Worm (Caenorhabditis elegans) whole organism, L3 larva: ENCODE measurements around the gene F54D1.6.

Source experiments
- R02D3.7 ChIP-seq: fragments of 150-350 bp; optimal IDR thresholded peaks from 2 replicates; lab custom pipeline; 2014; ENCODE audit warnings: missing biosample characterization, missing genetic modification characterization
- ZK546.5 ChIP-seq: sonication (generic microtip); optimal IDR thresholded peaks from 2 replicates; lab custom pipeline; 2017; ENCODE audit warnings: missing biosample characterization, missing genetic modification characterization
- aly-2 ChIP-seq: fragments of 150-350 bp; optimal IDR thresholded peaks from 2 replicates; lab custom pipeline; 2014; ENCODE audit warnings: missing biosample characterization, missing genetic modification characterization
- elt-3 ChIP-seq, 3 experiments: fragments of 150-350 bp in 1 of 3; sonication (generic microtip) in 2 of 3; optimal IDR thresholded peaks; 2 replicates in 2 of 3; 4 replicates in 1 of 3; lab custom pipeline; 2014 to 2017; ENCODE audit warnings: missing biosample characterization in 3 of 3, missing genetic modification characterization in 3 of 3
- fos-1 ChIP-seq: fragments of 150-350 bp; optimal IDR thresholded peaks from 2 replicates; lab custom pipeline; 2014; ENCODE audit warnings: missing biosample characterization, missing genetic modification characterization
- lsy-12 ChIP-seq: sonication (generic microtip); optimal IDR thresholded peaks from 2 replicates; lab custom pipeline; 2016; ENCODE audit warnings: mild to moderate bottlenecking, missing genetic modification characterization, missing compliant biosample characterization
- nhr-12 ChIP-seq: fragments of 150-350 bp; optimal IDR thresholded peaks from 2 replicates; lab custom pipeline; 2014; ENCODE audit warnings: missing biosample characterization, missing genetic modification characterization
- nhr-28 ChIP-seq: fragments of 150-350 bp; optimal IDR thresholded peaks from 2 replicates; lab custom pipeline; 2014; ENCODE audit warnings: missing biosample characterization, missing genetic modification characterization
- pha-4 ChIP-seq: fragments of 150-350 bp; optimal IDR thresholded peaks from 2 replicates; lab custom pipeline; 2014; ENCODE audit warnings: missing biosample characterization, missing genetic modification reagents, missing genetic modification characterization
- pqm-1 ChIP-seq: fragments of 150-350 bp; optimal IDR thresholded peaks from 2 replicates; lab custom pipeline; 2017; ENCODE audit warnings: missing biosample characterization, missing genetic modification characterization, inconsistent platforms
- skn-1 ChIP-seq: fragments of 150-350 bp; optimal IDR thresholded peaks from 2 replicates; lab custom pipeline; 2014; ENCODE audit warnings: missing biosample characterization, missing genetic modification characterization
- ztf-4 ChIP-seq: fragments of 150-350 bp; optimal IDR thresholded peaks from 2 replicates; lab custom pipeline; 2014; ENCODE audit warnings: missing biosample characterization, missing genetic modification characterization

DNA sequence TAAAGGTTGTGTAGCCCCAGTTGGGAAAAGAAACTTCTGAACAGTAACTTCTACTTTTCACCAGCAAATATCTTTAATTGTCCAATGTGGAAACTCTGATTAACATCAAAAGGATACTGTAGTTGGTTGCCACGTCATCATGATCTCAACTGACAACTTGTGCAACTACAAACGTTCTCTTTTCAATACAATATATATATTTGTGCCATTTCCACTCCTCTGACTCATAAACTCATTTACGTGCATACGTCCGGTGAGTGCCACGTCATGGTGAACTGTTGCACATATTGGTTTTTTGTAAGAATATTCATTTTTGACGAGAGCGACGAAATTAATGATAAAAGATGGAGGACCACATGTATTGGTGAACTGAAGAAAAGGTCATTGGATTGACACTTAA is 20.2 kb downstream of the F54D1.6 start:
- TF ChIP-seq pha-4 = peak; percentile 16
- TF ChIP-seq nhr-28 (tag; lab: Kevin White, UChicago) = no peak
- TF ChIP-seq ZK546.5 (tag; lab: Kevin White, UChicago) = no peak
- TF ChIP-seq ztf-4 = no peak
- TF ChIP-seq lsy-12 (tag; lab: Kevin White, UChicago) = peak; percentile 42
- TF ChIP-seq skn-1 = no peak
- TF ChIP-seq pqm-1 (tag; lab: Kevin White, UChicago) = no peak
- no peak for TF ChIP-seq nhr-12 (tag; lab: Kevin White, UChicago)
- no peak for TF ChIP-seq fos-1 (tag; lab: Kevin White, UChicago)
- TF ChIP-seq R02D3.7 (tag; lab: Kevin White, UChicago) = no peak
- no peak for TF ChIP-seq elt-3 (tag; optimal IDR thresholded peaks at IDR 0.05; lab: Kevin White, UChicago)
- TF ChIP-seq aly-2 = no peak
